Fruit fly (Drosophila melanogaster) whole organism, embryonic: ENCODE data around the gene Ant2.

Experiments used
- ATbp ChIP-seq: fragments of 200-800 bp; sonication (Bioruptor generic); optimal IDR thresholded peaks from 2 replicates; lab custom pipeline; 2017; ENCODE audit warnings: missing biosample characterization, mild to moderate bottlenecking, missing genetic modification characterization, missing genetic modification reagents
- BEAF-32 ChIP-seq: fragments of 200-800 bp; sonication (Bioruptor generic); optimal IDR thresholded peaks from 3 replicates; lab custom pipeline; 2017; ENCODE audit warnings: missing biosample characterization, missing genetic modification characterization, mild to moderate bottlenecking, moderate library complexity, missing genetic modification reagents
- Bteb2 ChIP-seq: fragments of 200-800 bp; sonication (Bioruptor generic); optimal IDR thresholded peaks from 2 replicates; lab custom pipeline; 2016; ENCODE audit warnings: missing biosample characterization, missing genetic modification characterization
- CG10565 ChIP-seq: fragments of 200-800 bp; sonication (Bioruptor generic); optimal IDR thresholded peaks from 3 replicates; lab custom pipeline; 2016; ENCODE audit warnings: missing biosample characterization, mild to moderate bottlenecking, missing genetic modification characterization
- CG11504 ChIP-seq: fragments of 200-800 bp; sonication (Bioruptor generic); optimal IDR thresholded peaks from 3 replicates; lab custom pipeline; 2019; ENCODE audit warnings: missing biosample characterization, mild to moderate bottlenecking, missing genetic modification characterization, moderate library complexity
- CG11695 ChIP-seq: fragments of 200-800 bp; sonication (Bioruptor generic); IDR thresholded peaks from 3 replicates; pipeline ENCODE4 v1.3.6; 2022; ENCODE audit warnings: missing biosample characterization, missing genetic modification characterization
- CG12155 ChIP-seq: fragments of 200-800 bp; sonication (Bioruptor generic); optimal IDR thresholded peaks from 3 replicates; lab custom pipeline; 2016; ENCODE audit warnings: missing biosample characterization, missing genetic modification characterization
- CG12236 ChIP-seq: fragments of 200-800 bp; sonication (Bioruptor generic); optimal IDR thresholded peaks from 2 replicates; lab custom pipeline; 2016; ENCODE audit warnings: missing biosample characterization, missing genetic modification characterization
- CG13424 ChIP-seq: fragments of 200-800 bp; sonication (Bioruptor generic); optimal IDR thresholded peaks from 2 replicates; lab custom pipeline; 2019; ENCODE audit warnings: missing biosample characterization, mild to moderate bottlenecking, missing genetic modification characterization, moderate library complexity
- CG13624 ChIP-seq: fragments of 200-800 bp; sonication (Bioruptor generic); optimal IDR thresholded peaks from 2 replicates; lab custom pipeline; 2016; ENCODE audit warnings: missing biosample characterization, missing genetic modification characterization
- CG14441 ChIP-seq: fragments of 200-800 bp; sonication (Bioruptor generic); IDR thresholded peaks from 2 replicates; pipeline ENCODE4 v1.3.6; 2022; ENCODE audit warnings: missing biosample characterization, missing genetic modification characterization
- CG15696 ChIP-seq: fragments of 200-800 bp; sonication (Bioruptor generic); optimal IDR thresholded peaks from 2 replicates; lab custom pipeline; 2019; ENCODE audit warnings: missing biosample characterization, mild to moderate bottlenecking, missing genetic modification characterization, moderate library complexity
- CG16813 ChIP-seq: fragments of 200-800 bp; sonication (Bioruptor generic); IDR thresholded peaks from 3 replicates; pipeline ENCODE4 v1.3.6; 2022; ENCODE audit warnings: missing biosample characterization, missing genetic modification characterization; ENCODE audit not compliant: partially characterized antibody
- CG16863 ChIP-seq: fragments of 200-800 bp; sonication (Bioruptor generic); optimal IDR thresholded peaks from 3 replicates; lab custom pipeline; 2016; ENCODE audit warnings: missing biosample characterization, missing genetic modification characterization
- CG17186 ChIP-seq: fragments of 200-800 bp; sonication (Bioruptor generic); optimal IDR thresholded peaks from 3 replicates; lab custom pipeline; 2017; ENCODE audit warnings: missing biosample characterization, missing genetic modification reagents, missing genetic modification characterization
- CG17568 ChIP-seq: fragments of 200-800 bp; sonication (Bioruptor generic); optimal IDR thresholded peaks from 2 replicates; lab custom pipeline; 2018; ENCODE audit warnings: missing biosample characterization, mild to moderate bottlenecking, missing genetic modification characterization, moderate library complexity
- CG30403 ChIP-seq: fragments of 200-800 bp; sonication (Bioruptor generic); optimal IDR thresholded peaks from 3 replicates; lab custom pipeline; 2016; ENCODE audit warnings: missing biosample characterization, missing genetic modification characterization
- CG6272 ChIP-seq: fragments of 200-800 bp; sonication (Bioruptor generic); IDR thresholded peaks from 2 replicates; pipeline ENCODE4 v1.3.6; 2022; ENCODE audit warnings: missing biosample characterization, missing genetic modification characterization
- CG7271 ChIP-seq: fragments of 200-800 bp; sonication (Bioruptor generic); optimal IDR thresholded peaks from 2 replicates; lab custom pipeline; 2018; ENCODE audit warnings: missing biosample characterization, mild to moderate bottlenecking, missing genetic modification characterization, moderate library complexity
- CG8924 ChIP-seq: fragments of 200-800 bp; optimal IDR thresholded peaks from 3 replicates; lab custom pipeline; 2019; ENCODE audit warnings: missing biosample characterization, mild to moderate bottlenecking, missing genetic modification characterization, moderate library complexity
- CG9215 ChIP-seq: fragments of 200-800 bp; sonication (Bioruptor generic); IDR thresholded peaks from 2 replicates; pipeline ENCODE4 v1.3.6; 2022; ENCODE audit warnings: missing biosample characterization, missing genetic modification characterization
- CG9727 ChIP-seq: fragments of 200-800 bp; sonication (Bioruptor generic); optimal IDR thresholded peaks from 3 replicates; lab custom pipeline; 2017; ENCODE audit warnings: missing biosample characterization, mild to moderate bottlenecking, missing genetic modification characterization
- CG9817 ChIP-seq: fragments of 200-800 bp; sonication (Bioruptor generic); optimal IDR thresholded peaks from 2 replicates; lab custom pipeline; 2018; ENCODE audit warnings: missing biosample characterization, mild to moderate bottlenecking, missing genetic modification characterization, moderate library complexity
- CrebB ChIP-seq: fragments of 200-800 bp; sonication (Bioruptor generic); optimal IDR thresholded peaks from 3 replicates; lab custom pipeline; 2018; ENCODE audit warnings: missing biosample characterization, mild to moderate bottlenecking, missing genetic modification characterization
- Dad ChIP-seq: fragments of 200-800 bp; sonication (Bioruptor generic); optimal IDR thresholded peaks from 3 replicates; lab custom pipeline; 2016; ENCODE audit warnings: missing biosample characterization, missing genetic modification characterization
- H15 ChIP-seq: fragments of 200-800 bp; sonication (Bioruptor generic); IDR thresholded peaks from 3 replicates; pipeline ENCODE4 v1.3.6; 2022; ENCODE audit warnings: missing biosample characterization, missing genetic modification characterization
- MBD-R2 ChIP-seq: fragments of 200-800 bp; sonication (Bioruptor generic); IDR thresholded peaks from 2 replicates; pipeline ENCODE4 v1.3.6; 2022; ENCODE audit warnings: missing biosample characterization, missing genetic modification characterization
- Nf-YC ChIP-seq: fragments of 200-800 bp; optimal IDR thresholded peaks from 3 replicates; lab custom pipeline; 2019; ENCODE audit warnings: missing biosample characterization, mild to moderate bottlenecking, missing genetic modification characterization, moderate library complexity
- Pdp1 ChIP-seq, 2 experiments: fragments of 200-800 bp; sonication (Bioruptor generic); optimal IDR thresholded peaks; 3 replicates each; lab custom pipeline; 2016; ENCODE audit warnings: missing biosample characterization in 2 of 2, missing genetic modification characterization in 2 of 2, mild to moderate bottlenecking in 1 of 2, moderate library complexity in 1 of 2
- Poxn ChIP-seq: fragments of 200-800 bp; sonication (Bioruptor generic); IDR thresholded peaks from 2 replicates; pipeline ENCODE4 v1.3.6; 2022; ENCODE audit warnings: missing biosample characterization, missing genetic modification characterization
- Scr ChIP-seq: fragments of 200-800 bp; sonication (Bioruptor generic); IDR thresholded peaks from 2 replicates; pipeline ENCODE4 v1.3.6; 2022; ENCODE audit warnings: missing biosample characterization, missing genetic modification characterization; ENCODE audit not compliant: partially characterized antibody
- Side ChIP-seq: fragments of 200-800 bp; sonication (Bioruptor generic); optimal IDR thresholded peaks from 2 replicates; lab custom pipeline; 2016; ENCODE audit warnings: missing biosample characterization, missing genetic modification characterization
- Stat92E ChIP-seq, 3 experiments: fragments of >200 bp in 2 of 3; fragments of 200-800 bp in 1 of 3; sonication (Bioruptor generic) in 1 of 3; optimal IDR thresholded peaks; 2 replicates each; lab custom pipeline; 2017 to 2019; ENCODE audit warnings: missing biosample characterization in 3 of 3, missing genetic modification characterization in 3 of 3, mild to moderate bottlenecking in 1 of 3, moderate library complexity in 1 of 3
- ap ChIP-seq: fragments of 200-800 bp; sonication (Bioruptor generic); IDR thresholded peaks from 2 replicates; pipeline ENCODE4 v1.3.6; 2022; ENCODE audit warnings: missing biosample characterization, missing genetic modification characterization
- cato ChIP-seq: fragments of 200-800 bp; sonication (Bioruptor generic); optimal IDR thresholded peaks from 2 replicates; lab custom pipeline; 2016; ENCODE audit warnings: missing biosample characterization, missing genetic modification characterization, borderline replicate concordance
- chm ChIP-seq: fragments of 200-800 bp; sonication (Bioruptor generic); IDR thresholded peaks from 2 replicates; pipeline ENCODE4 v1.3.6; 2022; ENCODE audit warnings: missing biosample characterization, missing genetic modification characterization
- crc ChIP-seq: fragments of 200-800 bp; sonication (Bioruptor generic); optimal IDR thresholded peaks from 2 replicates; lab custom pipeline; 2016; ENCODE audit warnings: missing biosample characterization, missing genetic modification characterization
- dati ChIP-seq: fragments of 200-800 bp; sonication (Bioruptor generic); IDR thresholded peaks from 2 replicates; pipeline ENCODE4 v1.3.6; 2022; ENCODE audit warnings: missing biosample characterization, missing genetic modification characterization
- dpn ChIP-seq, 2 experiments: fragments of 200-800 bp; sonication (Bioruptor generic); optimal IDR thresholded peaks; 3 replicates each; lab custom pipeline; 2016; ENCODE audit warnings: missing biosample characterization in 2 of 2, missing genetic modification characterization in 2 of 2
- gt ChIP-seq: fragments of 200-800 bp; sonication (Bioruptor generic); IDR thresholded peaks from 2 replicates; pipeline ENCODE4 v1.3.6; 2022; ENCODE audit warnings: missing biosample characterization, missing genetic modification characterization
- hbn ChIP-seq: fragments of 200-800 bp; sonication (Bioruptor generic); IDR thresholded peaks from 2 replicates; pipeline ENCODE4 v1.3.6; 2022; ENCODE audit warnings: missing biosample characterization, missing genetic modification characterization; ENCODE audit not compliant: partially characterized antibody
- hth ChIP-seq: fragments of >200 bp; optimal IDR thresholded peaks from 2 replicates; lab custom pipeline; 2017; ENCODE audit warnings: inconsistent platforms
- maf-S ChIP-seq: fragments of 200-800 bp; sonication (Bioruptor generic); optimal IDR thresholded peaks from 2 replicates; lab custom pipeline; 2016; ENCODE audit warnings: missing biosample characterization, missing genetic modification characterization
- psq ChIP-seq: fragments of 200-800 bp; sonication (Bioruptor generic); optimal IDR thresholded peaks from 2 replicates; lab custom pipeline; 2017; ENCODE audit warnings: missing biosample characterization, missing genetic modification characterization
- sim ChIP-seq: fragments of 200-800 bp; sonication (Bioruptor generic); IDR thresholded peaks from 2 replicates; pipeline ENCODE4 v1.3.6; 2022; ENCODE audit warnings: missing biosample characterization, missing genetic modification characterization
- sr ChIP-seq: fragments of 200-800 bp; sonication (Bioruptor generic); IDR thresholded peaks from 3 replicates; pipeline ENCODE4 v1.3.6; 2022; ENCODE audit warnings: missing biosample characterization, missing genetic modification characterization
- tna ChIP-seq: fragments of 200-800 bp; sonication (Bioruptor generic); IDR thresholded peaks from 2 replicates; pipeline ENCODE4 v1.3.6; 2022; ENCODE audit warnings: missing biosample characterization, missing genetic modification characterization; ENCODE audit not compliant: partially characterized antibody
- tup ChIP-seq: fragments of 200-800 bp; sonication (Bioruptor generic); optimal IDR thresholded peaks from 2 replicates; lab custom pipeline; 2016; ENCODE audit warnings: missing biosample characterization, mild to moderate bottlenecking, missing genetic modification characterization, moderate library complexity
- unc-4 ChIP-seq: fragments of 200-800 bp; sonication (Bioruptor generic); IDR thresholded peaks from 2 replicates; pipeline ENCODE4 v1.3.6; 2022; ENCODE audit warnings: missing biosample characterization, missing genetic modification characterization; ENCODE audit not compliant: partially characterized antibody
- wor ChIP-seq: fragments of 200-800 bp; sonication (Bioruptor generic); IDR thresholded peaks from 2 replicates; pipeline ENCODE4 v1.3.6; 2022; ENCODE audit warnings: missing biosample characterization, missing genetic modification characterization

The Ant2 gene

dm6 chrX:10764206-10764605, 22.5 kb downstream of the Ant2 start, which contains the start of gene Tango5 (continued):
- TF ChIP-seq tup (GFP tag; lab: Kevin White, UChicago) (no peak), CG13424 (tag; lab: Kevin White, UChicago) (peak; percentile 5), dati (GFP tag; lab: Robert Waterston, UW) (no peak), CG9727 (peak; percentile 32), sr (GFP tag; lab: Robert Waterston, UW) (no peak), gt (GFP tag; lab: Robert Waterston, UW) (no peak), ap (no peak), hbn (GFP tag; lab: Robert Waterston, UW) (no peak), CG11504 (tag; lab: Kevin White, UChicago) (peak; percentile 30), chm (no peak), Poxn (GFP tag; lab: Robert Waterston, UW) (no peak), Scr (GFP tag; lab: Robert Waterston, UW) (peak; percentile 61), H15 (GFP tag; lab: Robert Waterston, UW) (no peak), Stat92E (GFP tag; optimal IDR thresholded peaks at IDR 0.05; lab: Kevin White, UChicago) (peak in 1 of 3 experiments; percentile 52), CG8924 (tag; lab: Kevin White, UChicago) (peak; percentile 20), dpn (GFP tag; optimal IDR thresholded peaks at IDR 0.05; lab: Kevin White, UChicago) (peak in 1 of 2 experiments; percentile 17), CG12236 (GFP tag; lab: Kevin White, UChicago) (no peak), CG13624 (peak; percentile 71), CG15696 (tag; lab: Kevin White, UChicago) (no peak), unc-4 (GFP tag; lab: Robert Waterston, UW) (peak; percentile 62; the same call in 1 of the 2 replicates), crc (GFP tag; lab: Kevin White, UChicago) (no peak), Side (GFP tag; lab: Kevin White, UChicago) (no peak), CG17568 (GFP tag; lab: Kevin White, UChicago) (no peak), Bteb2 (no peak), CG9817 (tag; lab: Kevin White, UChicago) (no peak), CG17186 (GFP tag; lab: Kevin White, UChicago) (peak; percentile 59), CG30403 (GFP tag; lab: Kevin White, UChicago) (no peak), Dad (GFP tag; lab: Kevin White, UChicago) (no peak), maf-S (GFP tag; lab: Kevin White, UChicago) (no peak), CG10565 (no peak), CrebB (peak; percentile 15), CG16863 (GFP tag; lab: Kevin White, UChicago) (no peak), psq (GFP tag; lab: Kevin White, UChicago) (no peak), BEAF-32 (GFP tag; lab: Kevin White, UChicago) (peak; percentile 76), ATbp (no peak), Nf-YC (peak; percentile 50), CG14441 (GFP tag; lab: Robert Waterston, UW) (no peak)

dm6 chrX:10762959-10763883, 23.5 kb downstream of the Ant2 start:
- TF ChIP-seq CG16813 (GFP tag; lab: Robert Waterston, UW), result no peak
- TF ChIP-seq wor (GFP tag; lab: Robert Waterston, UW), result no peak
- no peak for TF ChIP-seq tna (GFP tag; lab: Robert Waterston, UW)
- peak; percentile 59 for TF ChIP-seq CG9727
- no peak for TF ChIP-seq CG11695 (GFP tag; lab: Robert Waterston, UW)
- no peak for TF ChIP-seq sim (GFP tag; lab: Robert Waterston, UW)
- TF ChIP-seq cato (GFP tag; lab: Kevin White, UChicago), result no peak
- no peak for TF ChIP-seq hth (lab: Kevin White, UChicago)
- no peak for TF ChIP-seq CG9215 (GFP tag; lab: Robert Waterston, UW)
- TF ChIP-seq MBD-R2 (GFP tag; lab: Robert Waterston, UW), result no peak
- peak; percentile 10 for TF ChIP-seq CG12155
- TF ChIP-seq CG7271 (tag; lab: Kevin White, UChicago), result no peak
- no peak for TF ChIP-seq Pdp1 (GFP tag; optimal IDR thresholded peaks at IDR 0.05; lab: Kevin White, UChicago)
- TF ChIP-seq CG6272 (GFP tag; lab: Robert Waterston, UW), result no peak
